Fruit fly (Drosophila melanogaster) Kc167 (cell line): ENCODE data around the gene Msp300.

ENCODE experiments used
- Myc ChIP-seq: fragments of >200 bp; optimal IDR thresholded peaks from 2 replicates; lab custom pipeline; 2017; ENCODE audit warnings: missing external identifiers
- Sin3A ChIP-seq: fragments of >200 bp; optimal IDR thresholded peaks from 2 replicates; lab custom pipeline; 2018; ENCODE audit warnings: missing external identifiers
- h ChIP-seq: fragments of >200 bp; optimal IDR thresholded peaks from 3 replicates; lab custom pipeline; 2018; ENCODE audit warnings: missing external identifiers
- insv ChIP-seq: fragments of >200 bp; optimal IDR thresholded peaks from 3 replicates; lab custom pipeline; 2018; ENCODE audit warnings: missing external identifiers
- psq ChIP-seq: fragments of >200 bp; optimal IDR thresholded peaks from 2 replicates; lab custom pipeline; 2017; ENCODE audit warnings: missing external identifiers
- ttk ChIP-seq: sonication (Bioruptor generic); optimal IDR thresholded peaks from 2 replicates; lab custom pipeline; 2017; ENCODE audit warnings: missing external identifiers

DNA sequence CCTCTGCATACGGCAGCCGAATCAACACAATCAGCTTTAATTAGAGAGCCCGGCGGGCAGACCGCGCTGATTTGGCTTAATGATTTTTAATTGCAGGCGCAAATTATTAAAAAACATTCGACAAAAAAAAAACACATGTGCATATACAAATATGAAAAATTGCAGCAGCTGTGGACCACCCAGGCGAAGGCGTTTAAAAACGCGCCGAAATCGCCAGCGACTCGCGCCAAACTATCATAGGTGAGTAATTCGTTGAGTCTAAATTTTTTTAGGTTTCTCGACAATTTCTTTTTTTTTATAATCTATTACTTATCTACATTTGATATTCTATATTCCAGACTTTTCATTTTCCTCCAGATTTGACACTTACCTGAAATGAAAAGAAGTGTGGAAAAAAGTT, 128.6 kb downstream of the Msp300 start:
- no peak for TF ChIP-seq Sin3A (lab: Kevin White, UChicago)
- TF ChIP-seq h: no peak
- no peak for TF ChIP-seq insv
- no peak for TF ChIP-seq Myc (lab: Kevin White, UChicago)
- no peak for TF ChIP-seq psq (lab: Kevin White, UChicago)
- no peak for TF ChIP-seq ttk (lab: Kevin White, UChicago)
